Worm (Caenorhabditis elegans) whole organism, L4 larva: ENCODE results near the gene ppm-1.H.

Experiments used
- D1046.2 ChIP-seq: fragments of 200-800 bp; sonication (Bioruptor generic); IDR thresholded peaks from 2 replicates; pipeline ENCODE4 v1.3.6; 2022; ENCODE audit warnings: missing genetic modification characterization, missing compliant biosample characterization
- F10B5.3 ChIP-seq: sonication (generic microtip); optimal IDR thresholded peaks from 2 replicates; lab custom pipeline; 2016; ENCODE audit warnings: mild to moderate bottlenecking, missing genetic modification characterization, missing compliant biosample characterization
- R02D3.7 ChIP-seq: fragments of 150-350 bp; sonication (generic microtip); optimal IDR thresholded peaks from 3 replicates; lab custom pipeline; 2014; ENCODE audit warnings: missing biosample characterization, missing genetic modification characterization
- T20F7.1 ChIP-seq: fragments of 200-800 bp; sonication (Bioruptor generic); optimal IDR thresholded peaks from 2 replicates; lab custom pipeline; 2018; ENCODE audit warnings: mild to moderate bottlenecking, missing genetic modification characterization, missing compliant biosample characterization
- T26A8.4 ChIP-seq: fragments of 200-800 bp; sonication (Bioruptor generic); IDR thresholded peaks from 2 replicates; pipeline ENCODE4 v1.3.6; 2022; ENCODE audit warnings: missing genetic modification characterization, missing compliant biosample characterization
- Y5F2A.4 ChIP-seq: fragments of 200-800 bp; sonication (Bioruptor generic); optimal IDR thresholded peaks from 2 replicates; lab custom pipeline; 2018; ENCODE audit warnings: mild to moderate bottlenecking, missing genetic modification characterization, missing compliant biosample characterization
- Y75B8A.6 ChIP-seq: fragments of 200-800 bp; sonication (Bioruptor generic); IDR thresholded peaks from 2 replicates; pipeline ENCODE4 v1.3.6; 2022; ENCODE audit warnings: missing genetic modification reagents, missing genetic modification characterization, missing compliant biosample characterization
- aha-1 ChIP-seq: fragments of 150-350 bp; peaks from one replicate; lab custom pipeline; 2014; ENCODE audit warnings: missing biosample characterization, missing genetic modification characterization
- aly-2 ChIP-seq: sonication (generic microtip); optimal IDR thresholded peaks from 2 replicates; lab custom pipeline; 2018; ENCODE audit warnings: missing biosample characterization, missing genetic modification characterization
- arid-1 ChIP-seq: fragments of 200-800 bp; sonication (Bioruptor generic); conservative IDR thresholded peaks from 2 replicates; pipeline ENCODE4 v1.3.6; 2022; ENCODE audit warnings: missing genetic modification reagents, missing genetic modification characterization, missing compliant biosample characterization
- ceh-32 ChIP-seq: sonication (generic microtip); optimal IDR thresholded peaks from 2 replicates; lab custom pipeline; 2016; ENCODE audit warnings: mild to moderate bottlenecking, missing genetic modification characterization, missing compliant biosample characterization; ENCODE audit not compliant: poor library complexity
- ceh-44 ChIP-seq: fragments of 200-800 bp; sonication (Bioruptor generic); IDR thresholded peaks from 2 replicates; pipeline ENCODE4 v1.3.6; 2022; ENCODE audit warnings: missing genetic modification reagents, missing genetic modification characterization, missing compliant biosample characterization
- ceh-62 ChIP-seq: sonication (generic microtip); optimal IDR thresholded peaks from 2 replicates; lab custom pipeline; 2017; ENCODE audit warnings: missing biosample characterization, missing genetic modification characterization
- cey-2 ChIP-seq: sonication (generic microtip); optimal IDR thresholded peaks from 3 replicates; lab custom pipeline; 2017; ENCODE audit warnings: missing genetic modification characterization, mild to moderate bottlenecking, missing compliant biosample characterization, antibody characterized with exemption, borderline replicate concordance; ENCODE audit not compliant: insufficient read depth
- daf-19 ChIP-seq: fragments of 200-800 bp; sonication (Bioruptor generic); conservative IDR thresholded peaks from 2 replicates; pipeline ENCODE4 v1.3.6; 2022; ENCODE audit warnings: missing genetic modification characterization, missing compliant biosample characterization
- dmd-6 ChIP-seq: fragments of 200-800 bp; sonication (Bioruptor generic); IDR thresholded peaks from 2 replicates; pipeline ENCODE4 v1.3.6; 2022; ENCODE audit warnings: missing genetic modification reagents, missing genetic modification characterization, missing compliant biosample characterization
- dpl-1 ChIP-seq: fragments of 150-350 bp; optimal IDR thresholded peaks from 2 replicates; lab custom pipeline; 2014; ENCODE audit warnings: missing biosample characterization, missing genetic modification reagents, missing genetic modification characterization
- egl-27 ChIP-seq: sonication (generic microtip); optimal IDR thresholded peaks from 3 replicates; lab custom pipeline; 2017; ENCODE audit warnings: missing biosample characterization, missing genetic modification reagents, missing genetic modification characterization
- egl-43 ChIP-seq: fragments of 200-800 bp; sonication (Bioruptor generic); IDR thresholded peaks from 2 replicates; pipeline ENCODE4 v1.3.6; 2022; ENCODE audit warnings: missing genetic modification reagents, missing genetic modification characterization, missing compliant biosample characterization
- gei-8 ChIP-seq: fragments of 200-800 bp; sonication (Bioruptor generic); optimal IDR thresholded peaks from 2 replicates; lab custom pipeline; 2018; ENCODE audit warnings: mild to moderate bottlenecking, missing genetic modification characterization, missing compliant biosample characterization
- hmg-1.1 ChIP-seq: fragments of 200-800 bp; sonication (Bioruptor generic); IDR thresholded peaks from 2 replicates; pipeline ENCODE4 v1.3.6; 2022; ENCODE audit warnings: missing genetic modification reagents, missing genetic modification characterization, missing compliant biosample characterization
- jun-1 ChIP-seq: fragments of 150-350 bp; optimal IDR thresholded peaks from 2 replicates; lab custom pipeline; 2014; ENCODE audit warnings: missing biosample characterization, missing genetic modification reagents, missing genetic modification characterization
- lim-7 ChIP-seq: fragments of 200-800 bp; sonication (Bioruptor generic); IDR thresholded peaks from 2 replicates; pipeline ENCODE4 v1.3.6; 2022; ENCODE audit warnings: missing genetic modification characterization, missing compliant biosample characterization
- lin-13 ChIP-seq: fragments of 150-350 bp; optimal IDR thresholded peaks from 2 replicates; lab custom pipeline; 2014; ENCODE audit warnings: missing biosample characterization, missing genetic modification reagents, missing genetic modification characterization
- lin-15B ChIP-seq: fragments of 150-350 bp; sonication (generic microtip); optimal IDR thresholded peaks from 3 replicates; lab custom pipeline; 2014; ENCODE audit warnings: missing biosample characterization, missing genetic modification characterization
- lin-29 ChIP-seq: fragments of 200-800 bp; sonication (Bioruptor generic); IDR thresholded peaks from 2 replicates; pipeline ENCODE4 v1.3.6; 2022; ENCODE audit warnings: missing genetic modification reagents, missing genetic modification characterization, missing compliant biosample characterization
- lin-38 ChIP-seq: fragments of 200-800 bp; sonication (Bioruptor generic); IDR thresholded peaks from 2 replicates; pipeline ENCODE4 v1.3.6; 2022; ENCODE audit warnings: missing genetic modification reagents, missing genetic modification characterization, missing compliant biosample characterization
- lir-3 ChIP-seq: sonication (generic microtip); optimal IDR thresholded peaks from 2 replicates; lab custom pipeline; 2016; ENCODE audit warnings: mild to moderate bottlenecking, missing genetic modification characterization, missing compliant biosample characterization
- madf-5 ChIP-seq, 2 experiments: fragments of 200-800 bp; sonication (Bioruptor generic); IDR thresholded peaks; 2 replicates each; pipeline ENCODE4 v1.3.6; 2022; ENCODE audit warnings: missing compliant biosample characterization in 2 of 2, missing genetic modification characterization in 2 of 2
- mdl-1 ChIP-seq, 2 experiments: fragments of 150-350 bp in 1 of 2; sonication (generic microtip) in 1 of 2; optimal IDR thresholded peaks; 2 replicates each; lab custom pipeline; 2014 to 2017; ENCODE audit warnings: missing biosample characterization in 2 of 2, missing genetic modification characterization in 2 of 2
- mdt-29 ChIP-seq: fragments of 200-800 bp; sonication (Bioruptor generic); IDR thresholded peaks from 2 replicates; pipeline ENCODE4 v1.3.6; 2022; ENCODE audit warnings: missing genetic modification reagents, missing genetic modification characterization, missing compliant biosample characterization
- mep-1 ChIP-seq: fragments of 150-350 bp; sonication (generic microtip); optimal IDR thresholded peaks from 3 replicates; lab custom pipeline; 2014; ENCODE audit warnings: missing biosample characterization, missing genetic modification characterization
- mes-2 ChIP-seq: sonication (generic microtip); optimal IDR thresholded peaks from 2 replicates; lab custom pipeline; 2016; ENCODE audit warnings: missing genotype, mild to moderate bottlenecking, missing genetic modification characterization, missing compliant biosample characterization; ENCODE audit not compliant: poor library complexity, severe bottlenecking
- mxl-3 ChIP-seq: fragments of 200-800 bp; sonication (Bioruptor generic); optimal IDR thresholded peaks from 2 replicates; lab custom pipeline; 2018; ENCODE audit warnings: mild to moderate bottlenecking, missing genetic modification characterization, missing compliant biosample characterization
- nhr-10 ChIP-seq: fragments of 150-350 bp; optimal IDR thresholded peaks from 2 replicates; lab custom pipeline; 2014; ENCODE audit warnings: missing biosample characterization, missing genetic modification characterization
- nhr-11 ChIP-seq: fragments of 150-350 bp; optimal IDR thresholded peaks from 2 replicates; lab custom pipeline; 2014; ENCODE audit warnings: missing biosample characterization, missing genetic modification characterization
- nhr-111 ChIP-seq: fragments of 200-800 bp; sonication (Bioruptor generic); optimal IDR thresholded peaks from 2 replicates; lab custom pipeline; 2018; ENCODE audit warnings: mild to moderate bottlenecking, missing genetic modification characterization, missing compliant biosample characterization
- nhr-25 ChIP-seq: sonication (generic microtip); optimal IDR thresholded peaks from 2 replicates; lab custom pipeline; 2017; ENCODE audit warnings: missing genetic modification characterization, mild to moderate bottlenecking, missing compliant biosample characterization, antibody characterized with exemption, moderate library complexity, borderline replicate concordance; ENCODE audit not compliant: insufficient read depth
- nhr-42 ChIP-seq: fragments of 200-800 bp; sonication (Bioruptor generic); IDR thresholded peaks from 2 replicates; pipeline ENCODE4 v1.3.6; 2022; ENCODE audit warnings: missing genetic modification characterization, missing compliant biosample characterization
- nhr-77 ChIP-seq: fragments of 150-350 bp; optimal IDR thresholded peaks from 2 replicates; lab custom pipeline; 2014; ENCODE audit warnings: missing biosample characterization, missing genetic modification characterization
- pha-4 ChIP-seq, 2 experiments: fragments of 150-350 bp in 1 of 2; fragments of 200-800 bp in 1 of 2; sonication (Bioruptor generic) in 1 of 2; IDR thresholded peaks in 1 of 2; optimal IDR thresholded peaks in 1 of 2; 2 replicates each; pipeline versions ENCODE4 v1.3.6 to Lab custom; 2014 to 2022; ENCODE audit warnings: missing genetic modification characterization in 2 of 2, missing genetic modification reagents in 2 of 2, missing biosample characterization in 1 of 2, missing compliant biosample characterization in 1 of 2
- sdz-12 ChIP-seq: fragments of 200-800 bp; sonication (Bioruptor generic); optimal IDR thresholded peaks from 2 replicates; lab custom pipeline; 2018; ENCODE audit warnings: mild to moderate bottlenecking, missing genetic modification characterization, missing compliant biosample characterization
- skn-1 ChIP-seq: fragments of 150-350 bp; optimal IDR thresholded peaks from 2 replicates; lab custom pipeline; 2014; ENCODE audit warnings: missing biosample characterization, missing genetic modification characterization
- spr-3 ChIP-seq: fragments of 200-800 bp; sonication (Bioruptor generic); optimal IDR thresholded peaks from 2 replicates; lab custom pipeline; 2018; ENCODE audit warnings: mild to moderate bottlenecking, missing genetic modification characterization, missing compliant biosample characterization
- tra-1 ChIP-seq: fragments of 200-800 bp; sonication (Bioruptor generic); IDR thresholded peaks from 2 replicates; pipeline ENCODE4 v1.3.6; 2022; ENCODE audit warnings: missing genetic modification reagents, missing genetic modification characterization, missing compliant biosample characterization
- unc-39 ChIP-seq: sonication (generic microtip); optimal IDR thresholded peaks from 2 replicates; lab custom pipeline; 2017; ENCODE audit warnings: missing biosample characterization, missing genetic modification characterization
- zfp-2 ChIP-seq: sonication (generic microtip); optimal IDR thresholded peaks from 2 replicates; lab custom pipeline; 2016; ENCODE audit warnings: mild to moderate bottlenecking, missing genetic modification characterization, missing compliant biosample characterization
- zip-2 ChIP-seq: fragments of 150-350 bp; optimal IDR thresholded peaks from 2 replicates; lab custom pipeline; 2014; ENCODE audit warnings: missing biosample characterization, missing genetic modification characterization
- ztf-11 ChIP-seq: fragments of 150-350 bp; optimal IDR thresholded peaks from 2 replicates; lab custom pipeline; 2014; ENCODE audit warnings: missing biosample characterization, missing genetic modification characterization
- ztf-7 ChIP-seq: fragments of 150-350 bp; optimal IDR thresholded peaks from 2 replicates; lab custom pipeline; 2014; ENCODE audit warnings: missing biosample characterization, missing genetic modification characterization

Gene ppm-1.H

ce11 chrIV:12268272-12269045 lies at the start of gene ppm-1.H, which contains the start of gene rpl-34:
Gene ppm-1.H (minus strand): TSS chrIV:12268322.
Gene rpl-34 (plus strand): TSS chrIV:12268995.
- TF ChIP-seq egl-27 (no peak), nhr-25 (tag; lab: Kevin White, UChicago) (no peak), dmd-6 (no peak), F10B5.3 (no peak), ceh-62 (tag; lab: Kevin White, UChicago) (no peak), pha-4 (GFP tag; IDR thresholded peaks at IDR 0.05; lab: Robert Waterston, UW) (no peak), pha-4 (tag; optimal IDR thresholded peaks at IDR 0.05; lab: Kevin White, UChicago) (peak; percentile 48), lir-3 (tag; lab: Kevin White, UChicago) (no peak), spr-3 (GFP tag; lab: Kevin White, UChicago) (no peak), mdl-1 (tag; optimal IDR thresholded peaks at IDR 0.05; lab: Kevin White, UChicago) (peak in 1 of 2 experiments; percentile 43), nhr-11 (tag; lab: Kevin White, UChicago) (no peak), tra-1 (no peak), lin-29 (GFP tag; lab: Robert Waterston, UW) (no peak), nhr-42 (GFP tag; lab: Robert Waterston, UW) (no peak), nhr-111 (GFP tag; lab: Kevin White, UChicago) (no peak), D1046.2 (GFP tag; lab: Robert Waterston, UW) (peak; percentile 94), Y75B8A.6 (GFP tag; lab: Robert Waterston, UW) (no peak), mes-2 (tag; lab: Kevin White, UChicago) (peak; percentile 78), daf-19 (no peak), nhr-10 (tag; lab: Kevin White, UChicago) (no peak), gei-8 (GFP tag; lab: Kevin White, UChicago) (no peak), lin-15B (tag; lab: Kevin White, UChicago) (no peak), T20F7.1 (GFP tag; lab: Kevin White, UChicago) (no peak), jun-1 (no peak), lin-38 (GFP tag; lab: Robert Waterston, UW) (no peak), unc-39 (tag; lab: Kevin White, UChicago) (no peak), mep-1 (tag; lab: Kevin White, UChicago) (peak; percentile 67), hmg-1.1 (GFP tag; lab: Robert Waterston, UW) (0 out of 2 replicates have a peak, but pooled peaks have one; percentile 30), dpl-1 (GFP tag; lab: Kevin White, UChicago) (peak; percentile 56), lim-7 (GFP tag; lab: Robert Waterston, UW) (no peak), egl-43 (GFP tag; lab: Robert Waterston, UW) (no peak), lin-13 (GFP tag; lab: Kevin White, UChicago) (no peak), sdz-12 (GFP tag; lab: Kevin White, UChicago) (no peak), zip-2 (no peak), aly-2 (no peak), mdt-29 (GFP tag; lab: Robert Waterston, UW) (no peak), mxl-3 (no peak), zfp-2 (tag; lab: Kevin White, UChicago) (no peak), ztf-11 (tag; lab: Kevin White, UChicago) (no peak), arid-1 (GFP tag; lab: Robert Waterston, UW) (no peak), ztf-7 (tag; lab: Kevin White, UChicago) (no peak), nhr-77 (tag; lab: Kevin White, UChicago) (peak; percentile 1), aha-1 (no peak), ceh-44 (no peak), skn-1 (tag; lab: Kevin White, UChicago) (no peak), cey-2 (no peak), R02D3.7 (peak; percentile 66), madf-5 (GFP tag; IDR thresholded peaks at IDR 0.05; lab: Robert Waterston, UW) (no peak), T26A8.4 (GFP tag; lab: Robert Waterston, UW) (no peak), ceh-32 (tag; lab: Kevin White, UChicago) (no peak), Y5F2A.4 (GFP tag; lab: Kevin White, UChicago) (no peak)
